Fruit fly (Drosophila melanogaster): ENCODE data around the gene Mst98Ca.

DNA sequence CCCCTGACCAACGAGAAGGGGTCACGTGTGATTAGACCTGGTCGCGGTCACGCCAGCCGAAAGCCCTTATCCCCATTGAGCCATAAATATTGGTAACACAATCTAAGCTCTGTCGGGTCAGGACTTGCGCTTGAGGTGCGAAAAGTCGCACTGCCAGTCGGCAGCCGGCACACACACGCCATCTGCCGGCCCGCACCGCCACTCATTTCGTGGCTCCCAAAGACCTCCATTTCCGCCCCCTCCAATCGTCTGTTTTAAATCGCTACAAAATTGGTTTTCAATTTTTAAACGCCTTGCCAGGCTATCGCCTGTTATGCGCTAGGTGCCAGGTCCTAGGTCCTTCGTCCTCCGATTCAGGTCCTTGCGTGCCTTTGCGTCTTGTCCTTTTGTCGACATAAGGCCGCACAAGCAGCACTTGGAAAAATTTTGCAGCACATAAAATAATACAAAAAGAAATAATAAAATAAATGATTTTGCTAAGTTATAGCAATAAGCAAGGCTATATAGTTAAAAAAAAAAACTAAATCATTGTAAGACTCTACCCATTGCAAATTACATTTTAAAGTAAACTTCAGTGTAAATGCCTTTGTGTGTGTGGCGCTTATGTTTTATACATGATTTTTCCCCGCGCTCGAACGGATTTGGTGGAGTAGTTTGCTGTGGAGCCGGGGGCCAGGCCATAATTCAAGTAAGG lies 26.2 kb downstream of the Mst98Ca start:
- no peak for TF ChIP-seq h (optimal IDR thresholded peaks at IDR 0.05)
- no peak for TF ChIP-seq ttk (optimal IDR thresholded peaks at IDR 0.05)
- no peak for TF ChIP-seq psq (optimal IDR thresholded peaks at IDR 0.05)
- no peak for TF ChIP-seq Sin3A (optimal IDR thresholded peaks at IDR 0.05)
